Fruit fly (Drosophila melanogaster) whole organism, embryonic: ENCODE data around the gene loqs.
A peak's percentile ranks its signal among the peaks of the same experiment; 100 is the strongest.

Experiments
- Bdp1 ChIP-seq: fragments of 200-800 bp; sonication (Bioruptor generic); optimal IDR thresholded peaks from 3 replicates; lab custom pipeline; 2016; ENCODE audit warnings: missing biosample characterization, missing genetic modification characterization
- CG13424 ChIP-seq: fragments of 200-800 bp; sonication (Bioruptor generic); optimal IDR thresholded peaks from 2 replicates; lab custom pipeline; 2019; ENCODE audit warnings: missing biosample characterization, mild to moderate bottlenecking, missing genetic modification characterization, moderate library complexity
- CG14050 ChIP-seq: fragments of 200-800 bp; sonication (Bioruptor generic); IDR thresholded peaks from 3 replicates; pipeline ENCODE4 v1.3.6; 2022; ENCODE audit warnings: missing biosample characterization, missing genetic modification characterization
- CG14965 ChIP-seq: fragments of 200-800 bp; sonication (Bioruptor generic); optimal IDR thresholded peaks from 2 replicates; lab custom pipeline; 2016; ENCODE audit warnings: missing biosample characterization, missing genetic modification characterization, borderline replicate concordance
- CG15011 ChIP-seq: fragments of 200-800 bp; sonication (Bioruptor generic); optimal IDR thresholded peaks from 3 replicates; lab custom pipeline; 2018; ENCODE audit warnings: missing biosample characterization, mild to moderate bottlenecking, missing genetic modification characterization
- CG15696 ChIP-seq: fragments of 200-800 bp; sonication (Bioruptor generic); optimal IDR thresholded peaks from 2 replicates; lab custom pipeline; 2019; ENCODE audit warnings: missing biosample characterization, mild to moderate bottlenecking, missing genetic modification characterization, moderate library complexity
- CG17385 ChIP-seq: fragments of 200-800 bp; sonication (Bioruptor generic); optimal IDR thresholded peaks from 3 replicates; lab custom pipeline; 2018; ENCODE audit warnings: missing biosample characterization, mild to moderate bottlenecking, missing genetic modification characterization
- CG17802 ChIP-seq: fragments of 200-800 bp; sonication (Bioruptor generic); optimal IDR thresholded peaks from 2 replicates; lab custom pipeline; 2018; ENCODE audit warnings: missing biosample characterization, mild to moderate bottlenecking, missing genetic modification characterization, moderate library complexity
- CG1832 ChIP-seq: fragments of 200-800 bp; sonication (Bioruptor generic); optimal IDR thresholded peaks from 2 replicates; lab custom pipeline; 2017; ENCODE audit warnings: missing biosample characterization, mild to moderate bottlenecking, missing genetic modification characterization, inconsistent platforms
- CG2120 ChIP-seq: fragments of 200-800 bp; sonication (Bioruptor generic); optimal IDR thresholded peaks from 3 replicates; lab custom pipeline; 2016; ENCODE audit warnings: missing biosample characterization, missing genetic modification characterization
- CG2712 ChIP-seq: fragments of 200-800 bp; optimal IDR thresholded peaks from 3 replicates; lab custom pipeline; 2019; ENCODE audit warnings: missing biosample characterization, mild to moderate bottlenecking, missing genetic modification characterization, moderate library complexity
- CG33557 ChIP-seq: fragments of 200-800 bp; sonication (Bioruptor generic); optimal IDR thresholded peaks from 2 replicates; lab custom pipeline; 2019; ENCODE audit warnings: missing biosample characterization, mild to moderate bottlenecking, missing genetic modification characterization, moderate library complexity
- CG34376 ChIP-seq: fragments of 200-800 bp; sonication (Bioruptor generic); optimal IDR thresholded peaks from 2 replicates; lab custom pipeline; 2018; ENCODE audit warnings: missing biosample characterization, mild to moderate bottlenecking, missing genetic modification characterization
- CG5180 ChIP-seq: fragments of 200-800 bp; sonication (Bioruptor generic); optimal IDR thresholded peaks from 3 replicates; lab custom pipeline; 2017; ENCODE audit warnings: missing biosample characterization, missing genetic modification characterization, mild to moderate bottlenecking, moderate library complexity, missing genetic modification reagents
- CG5953 ChIP-seq: fragments of 200-800 bp; sonication (Bioruptor generic); IDR thresholded peaks from 2 replicates; pipeline ENCODE4 v1.3.6; 2022; ENCODE audit warnings: missing biosample characterization, missing genetic modification characterization
- CG6272 ChIP-seq: fragments of 200-800 bp; sonication (Bioruptor generic); IDR thresholded peaks from 2 replicates; pipeline ENCODE4 v1.3.6; 2022; ENCODE audit warnings: missing biosample characterization, missing genetic modification characterization
- CG7963 ChIP-seq: fragments of 200-800 bp; sonication (Bioruptor generic); IDR thresholded peaks from 3 replicates; pipeline ENCODE4 v1.3.6; 2022; ENCODE audit warnings: missing biosample characterization, missing genetic modification characterization; ENCODE audit not compliant: partially characterized antibody
- CG8281 ChIP-seq: fragments of 200-800 bp; sonication (Bioruptor generic); optimal IDR thresholded peaks from 2 replicates; lab custom pipeline; 2018; ENCODE audit warnings: missing biosample characterization, mild to moderate bottlenecking, missing genetic modification characterization, moderate library complexity
- CG9727 ChIP-seq: fragments of 200-800 bp; sonication (Bioruptor generic); optimal IDR thresholded peaks from 3 replicates; lab custom pipeline; 2017; ENCODE audit warnings: missing biosample characterization, mild to moderate bottlenecking, missing genetic modification characterization
- CG9932 ChIP-seq: fragments of 200-800 bp; sonication (Bioruptor generic); IDR thresholded peaks from 2 replicates; pipeline ENCODE4 v1.3.6; 2022; ENCODE audit warnings: missing biosample characterization, missing genetic modification characterization
- CkIIα-i1 ChIP-seq: fragments of 200-800 bp; sonication (Bioruptor generic); IDR thresholded peaks from 2 replicates; pipeline ENCODE4 v1.3.6; 2022; ENCODE audit warnings: missing biosample characterization, missing genetic modification characterization
- Dbx ChIP-seq: fragments of 200-800 bp; sonication (Bioruptor generic); IDR thresholded peaks from 3 replicates; pipeline ENCODE4 v1.3.6; 2022; ENCODE audit warnings: missing biosample characterization, missing genetic modification characterization
- Hand ChIP-seq: fragments of 200-800 bp; sonication (Bioruptor generic); optimal IDR thresholded peaks from 2 replicates; lab custom pipeline; 2017; ENCODE audit warnings: mild to moderate bottlenecking, missing biosample characterization, missing genetic modification reagents, missing genetic modification characterization
- Meics ChIP-seq: fragments of 200-800 bp; sonication (Bioruptor generic); optimal IDR thresholded peaks from 2 replicates; lab custom pipeline; 2017; ENCODE audit warnings: missing biosample characterization, mild to moderate bottlenecking, missing genetic modification characterization
- Mrtf ChIP-seq: fragments of 200-800 bp; sonication (Bioruptor generic); IDR thresholded peaks from 3 replicates; pipeline ENCODE4 v1.3.6; 2022; ENCODE audit warnings: missing biosample characterization, missing genetic modification characterization
- NC2β ChIP-seq: fragments of 200-800 bp; sonication (Bioruptor generic); optimal IDR thresholded peaks from 2 replicates; lab custom pipeline; 2016; ENCODE audit warnings: missing biosample characterization, missing genetic modification characterization
- PHDP ChIP-seq: fragments of 200-800 bp; sonication (Bioruptor generic); optimal IDR thresholded peaks from 3 replicates; lab custom pipeline; 2018; ENCODE audit warnings: missing biosample characterization, mild to moderate bottlenecking, missing genetic modification characterization, moderate library complexity
- Pdp1 ChIP-seq, 2 experiments: fragments of 200-800 bp; sonication (Bioruptor generic); optimal IDR thresholded peaks; 3 replicates each; lab custom pipeline; 2016; ENCODE audit warnings: missing biosample characterization in 2 of 2, missing genetic modification characterization in 2 of 2, mild to moderate bottlenecking in 1 of 2, moderate library complexity in 1 of 2
- Sin3A ChIP-seq: fragments of >200 bp; optimal IDR thresholded peaks from 2 replicates; lab custom pipeline; 2018
- ac ChIP-seq: fragments of 200-800 bp; sonication (Bioruptor generic); optimal IDR thresholded peaks from 3 replicates; lab custom pipeline; 2017; ENCODE audit warnings: missing biosample characterization, mild to moderate bottlenecking, missing genetic modification characterization
- bab2 ChIP-seq: fragments of 200-800 bp; sonication (Bioruptor generic); optimal IDR thresholded peaks from 2 replicates; lab custom pipeline; 2016; ENCODE audit warnings: missing biosample characterization, missing genetic modification characterization
- bigmax ChIP-seq: fragments of 200-800 bp; sonication (Bioruptor generic); optimal IDR thresholded peaks from 2 replicates; lab custom pipeline; 2018; ENCODE audit warnings: missing biosample characterization, mild to moderate bottlenecking, missing genetic modification characterization
- ewg ChIP-seq: fragments of 200-800 bp; sonication (Bioruptor generic); optimal IDR thresholded peaks from 3 replicates; lab custom pipeline; 2017; ENCODE audit warnings: mild to moderate bottlenecking, missing biosample characterization, missing genetic modification reagents, missing genetic modification characterization
- eyg ChIP-seq: fragments of 200-800 bp; sonication (Bioruptor generic); optimal IDR thresholded peaks from 3 replicates; lab custom pipeline; 2016; ENCODE audit warnings: missing biosample characterization, missing genetic modification characterization
- fd64A ChIP-seq: fragments of 200-800 bp; sonication (Bioruptor generic); optimal IDR thresholded peaks from 3 replicates; lab custom pipeline; 2018; ENCODE audit warnings: missing biosample characterization, mild to moderate bottlenecking, missing genetic modification characterization
- ind ChIP-seq: fragments of 200-800 bp; sonication (Bioruptor generic); optimal IDR thresholded peaks from 3 replicates; lab custom pipeline; 2016; ENCODE audit warnings: missing biosample characterization, missing genetic modification characterization
- klu ChIP-seq: fragments of 200-800 bp; sonication (Bioruptor generic); IDR thresholded peaks from 2 replicates; pipeline ENCODE4 v1.3.6; 2022; ENCODE audit warnings: missing biosample characterization, missing genetic modification characterization
- lmd ChIP-seq: fragments of 200-800 bp; sonication (Bioruptor generic); IDR thresholded peaks from 2 replicates; pipeline ENCODE4 v1.3.6; 2022; ENCODE audit warnings: missing biosample characterization, missing genetic modification characterization
- ro ChIP-seq: fragments of 200-800 bp; sonication (Bioruptor generic); IDR thresholded peaks from 2 replicates; pipeline ENCODE4 v1.3.6; 2022; ENCODE audit warnings: missing biosample characterization, missing genetic modification characterization
- run ChIP-seq: fragments of 200-800 bp; sonication (Bioruptor generic); optimal IDR thresholded peaks from 3 replicates; lab custom pipeline; 2018; ENCODE audit warnings: missing biosample characterization, mild to moderate bottlenecking, missing genetic modification characterization
- salm ChIP-seq: fragments of 200-800 bp; sonication (Bioruptor generic); optimal IDR thresholded peaks from 2 replicates; lab custom pipeline; 2018; ENCODE audit warnings: missing biosample characterization, mild to moderate bottlenecking, missing genetic modification characterization
- schlank ChIP-seq: fragments of 200-800 bp; sonication (Bioruptor generic); optimal IDR thresholded peaks from 2 replicates; lab custom pipeline; 2018; ENCODE audit warnings: missing biosample characterization, mild to moderate bottlenecking, missing genetic modification characterization
- tio ChIP-seq: fragments of 200-800 bp; sonication (Bioruptor generic); optimal IDR thresholded peaks from 2 replicates; lab custom pipeline; 2017; ENCODE audit warnings: missing biosample characterization, missing genetic modification characterization, inconsistent platforms
- unpg ChIP-seq: fragments of 200-800 bp; sonication (Bioruptor generic); optimal IDR thresholded peaks from 3 replicates; lab custom pipeline; 2018; ENCODE audit warnings: missing biosample characterization, mild to moderate bottlenecking, missing genetic modification characterization, moderate library complexity
- vfl ChIP-seq: fragments of 200-800 bp; sonication (Bioruptor generic); optimal IDR thresholded peaks from 2 replicates; lab custom pipeline; 2016; ENCODE audit warnings: missing biosample characterization, missing genetic modification characterization
- vvl ChIP-seq: fragments of 200-800 bp; sonication (Bioruptor generic); IDR thresholded peaks from 2 replicates; pipeline ENCODE4 v1.3.6; 2022; ENCODE audit warnings: missing biosample characterization, missing genetic modification characterization
- wek ChIP-seq: fragments of 200-800 bp; sonication (Bioruptor generic); optimal IDR thresholded peaks from 3 replicates; lab custom pipeline; 2018; ENCODE audit warnings: missing biosample characterization, mild to moderate bottlenecking, missing genetic modification characterization, moderate library complexity
- zfh1 ChIP-seq: fragments of 200-800 bp; sonication (Bioruptor generic); IDR thresholded peaks from 3 replicates; pipeline ENCODE4 v1.3.6; 2022; ENCODE audit warnings: missing biosample characterization, missing genetic modification characterization

The loqs gene

DNA sequence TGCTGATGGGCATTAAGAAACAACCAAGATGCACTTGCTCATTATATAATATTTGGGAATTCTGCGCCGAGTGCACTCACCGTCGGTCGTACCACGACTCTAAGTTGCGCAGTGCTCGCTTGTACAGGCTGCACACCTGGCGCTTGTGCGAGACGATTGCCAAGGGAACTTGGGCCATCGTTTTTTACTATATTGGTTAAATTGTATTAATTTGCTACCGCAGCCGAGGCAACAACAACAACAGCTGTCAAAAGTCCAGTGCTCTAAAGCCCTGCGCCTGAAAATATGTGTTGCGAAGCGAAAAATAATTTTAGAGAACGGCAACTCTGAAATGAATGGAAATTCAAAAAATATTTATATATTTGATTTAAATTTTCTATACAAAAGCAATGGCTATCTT lies 11.7 kb upstream of the loqs start, which contains the start of gene ND-B22 (continued):
- TF ChIP-seq CG5180 (GFP tag; lab: Kevin White, UChicago) (no peak), run (tag; lab: Kevin White, UChicago) (peak; percentile 12), ind (peak; percentile 46), eyg (GFP tag; lab: Kevin White, UChicago) (no peak), unpg (peak; percentile 19), salm (no peak), CG14050 (GFP tag; lab: Robert Waterston, UW) (no peak; the same call in 2 of the 3 replicates), bab2 (GFP tag; lab: Kevin White, UChicago) (peak; percentile 6), CG17385 (GFP tag; lab: Kevin White, UChicago) (peak; percentile 49), CG9932 (GFP tag; lab: Robert Waterston, UW) (peak; percentile 70), CG5953 (GFP tag; lab: Robert Waterston, UW) (no peak), vfl (GFP tag; lab: Kevin White, UChicago) (no peak), Hand (GFP tag; lab: Kevin White, UChicago) (no peak), CG2712 (tag; lab: Kevin White, UChicago) (peak; percentile 42), CG17802 (tag; lab: Kevin White, UChicago) (peak; percentile 32), CG15011 (GFP tag; lab: Kevin White, UChicago) (no peak), vvl (GFP tag; lab: Robert Waterston, UW) (peak; percentile 83), CG15696 (tag; lab: Kevin White, UChicago) (no peak), ac (GFP tag; lab: Kevin White, UChicago) (no peak), PHDP (tag; lab: Kevin White, UChicago) (peak; percentile 24), Mrtf (GFP tag; lab: Robert Waterston, UW) (no peak), zfh1 (GFP tag; lab: Robert Waterston, UW) (peak; percentile 66), wek (GFP tag; lab: Kevin White, UChicago) (no peak), lmd (GFP tag; lab: Robert Waterston, UW) (no peak), CG1832 (GFP tag; lab: Kevin White, UChicago) (no peak), ro (GFP tag; lab: Robert Waterston, UW) (no peak), Dbx (peak; percentile 24; the same call in 1 of the 3 replicates), Pdp1 (GFP tag; optimal IDR thresholded peaks at IDR 0.05; lab: Kevin White, UChicago) (peak; percentile 27 to 97), Bdp1 (peak; percentile 66), Meics (GFP tag; lab: Kevin White, UChicago) (peak; percentile 36), CG33557 (GFP tag; lab: Kevin White, UChicago) (no peak), CG2120 (GFP tag; lab: Kevin White, UChicago) (peak; percentile 73), CG7963 (GFP tag; lab: Robert Waterston, UW) (peak; percentile 16; the same call in 1 of the 3 replicates), CkIIα-i1 (no peak)

- peak; percentile 90 for TF ChIP-seq ro (GFP tag; lab: Robert Waterston, UW)
- TF ChIP-seq NC2β (GFP tag; lab: Kevin White, UChicago) = peak; percentile 97
- peak; percentile 97 for TF ChIP-seq ewg (GFP tag; lab: Kevin White, UChicago)
- TF ChIP-seq CG8281 (tag; lab: Kevin White, UChicago) = peak; percentile 86
- peak; percentile 95 for TF ChIP-seq CG34376
- TF ChIP-seq fd64A (GFP tag; lab: Kevin White, UChicago) = peak; percentile 70
- TF ChIP-seq CG9727 (GFP tag; lab: Kevin White, UChicago) = peak; percentile 99
- TF ChIP-seq wek (GFP tag; lab: Kevin White, UChicago) = peak; percentile 68
- TF ChIP-seq CG6272 = peak; percentile 97
- TF ChIP-seq schlank (tag; lab: Kevin White, UChicago) = peak; percentile 88
- TF ChIP-seq Pdp1 (GFP tag; optimal IDR thresholded peaks at IDR 0.05; lab: Kevin White, UChicago) = peak; percentile 92 to 99
- peak; percentile 19 for TF ChIP-seq bigmax (GFP tag; lab: Kevin White, UChicago)
- TF ChIP-seq CG14965 = peak; percentile 76
- TF ChIP-seq tio (GFP tag; lab: Kevin White, UChicago) = peak; percentile 99
- peak; percentile 99 for TF ChIP-seq CG2120 (GFP tag; lab: Kevin White, UChicago)
- peak; percentile 97 for TF ChIP-seq CG13424
- TF ChIP-seq Sin3A (lab: Kevin White, UChicago) = peak; percentile 91
- peak; percentile 97 for TF ChIP-seq klu (GFP tag; lab: Robert Waterston, UW)
Measured at dm6 chr2L:13373435-13374242, 8.8 kb upstream of the loqs start, which contains the start of the genes Bdp1 and CG6565. Bdp1 (minus strand) TSS chr2L:13373890. CG6565 (plus strand) TSS chr2L:13374019.
